Worm (Caenorhabditis elegans) whole organism, late embryonic: Measurements from ENCODE around the gene srt-55.

Source experiments
- K02D7.2 ChIP-seq: sonication (generic microtip); optimal IDR thresholded peaks from 2 replicates; lab custom pipeline; 2017; ENCODE audit warnings: mild to moderate bottlenecking, missing genetic modification characterization, missing compliant biosample characterization
- tbx-2 ChIP-seq: sonication (generic microtip); optimal IDR thresholded peaks from 2 replicates; lab custom pipeline; 2016; ENCODE audit warnings: missing genetic modification characterization, missing compliant biosample characterization

- TF ChIP-seq tbx-2 (tag; lab: Kevin White, UChicago): no peak
- no peak for TF ChIP-seq K02D7.2 (tag; lab: Kevin White, UChicago)
Measured at ce11 chrIII:10085574-10085973, 20.7 kb downstream of the srt-55 start.
